Fruit fly (Drosophila melanogaster): ENCODE results near the gene Roc1a.

The Roc1a gene

DNA sequence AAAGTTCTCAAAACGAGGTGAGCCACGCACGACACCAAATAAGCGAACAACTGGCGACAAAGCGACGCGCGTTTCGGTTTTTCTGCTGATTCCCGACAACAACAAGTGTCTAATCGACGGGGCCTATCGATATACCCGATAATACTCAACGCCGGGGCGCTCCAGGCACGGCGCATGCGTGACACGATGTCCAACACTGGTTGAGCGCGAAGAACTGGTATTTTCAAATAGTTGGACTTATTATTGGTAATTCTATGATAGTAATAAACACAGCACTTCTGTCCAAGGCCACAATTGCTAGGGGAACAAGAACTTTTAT lies 29.7 kb upstream of the Roc1a start (continued):
- TF ChIP-seq Xrp1 (GFP tag; IDR thresholded peaks at IDR 0.05) (no peak), wek (GFP tag; optimal IDR thresholded peaks at IDR 0.05) (no peak), Lim3 (GFP tag; IDR thresholded peaks at IDR 0.05) (no peak), ato (GFP tag; IDR thresholded peaks at IDR 0.05; ENCODE audit: partially characterized antibody) (peak; percentile 74), danr (GFP tag; IDR thresholded peaks at IDR 0.05) (no peak), Nf-YB (GFP tag; optimal IDR thresholded peaks at IDR 0.05) (no peak), ab (GFP tag; optimal IDR thresholded peaks at IDR 0.05) (no peak), CG32532 (GFP tag; IDR thresholded peaks at IDR 0.05) (0 out of 2 replicates have a peak, but pooled peaks have one; percentile 6), CG1832 (GFP tag; optimal IDR thresholded peaks at IDR 0.05) (no peak), crc (GFP tag; optimal IDR thresholded peaks at IDR 0.05) (no peak), Med (GFP tag) (peak; percentile 82), E2f2 (GFP tag; IDR thresholded peaks at IDR 0.05) (peak; percentile 90), CG2120 (GFP tag; optimal IDR thresholded peaks at IDR 0.05) (peak; percentile 15), Dref (GFP tag; IDR thresholded peaks at IDR 0.05) (peak; percentile 85), CG17829 (tag; optimal IDR thresholded peaks at IDR 0.05) (peak; percentile 16), gro (GFP tag; optimal IDR thresholded peaks at IDR 0.05) (peak; percentile 35), kah (GFP tag; optimal IDR thresholded peaks at IDR 0.05) (peak; percentile 88), CG7786 (GFP tag; optimal IDR thresholded peaks at IDR 0.05) (peak; percentile 28), her (GFP tag; optimal IDR thresholded peaks at IDR 0.05) (peak; percentile 23), ham (GFP tag; IDR thresholded peaks at IDR 0.05) (no peak), CG16815 (GFP tag; optimal IDR thresholded peaks at IDR 0.05) (no peak), Adf1 (GFP tag; IDR thresholded peaks at IDR 0.05) (no peak; the same call in 1 of the 2 replicates), CG2129 (GFP tag; IDR thresholded peaks at IDR 0.05; ENCODE audit: partially characterized antibody) (peak; percentile 33; the same call in 1 of the 2 replicates), Tbp (GFP tag; optimal IDR thresholded peaks at IDR 0.05) (no peak), CG12104 (GFP tag; optimal IDR thresholded peaks at IDR 0.05) (no peak), CG18262 (tag; optimal IDR thresholded peaks at IDR 0.05) (no peak), CG2199 (GFP tag; IDR thresholded peaks at IDR 0.05) (peak; percentile 26; the same call in 1 of the 3 replicates), row (GFP tag; IDR thresholded peaks at IDR 0.05) (0 out of 3 replicates have a peak, but pooled peaks have one; percentile 8), tup (GFP tag; optimal IDR thresholded peaks at IDR 0.05) (no peak), corto (GFP tag; optimal IDR thresholded peaks at IDR 0.05) (no peak), Asciz (GFP tag; optimal IDR thresholded peaks at IDR 0.05) (no peak), MBD-R2 (GFP tag; IDR thresholded peaks at IDR 0.05) (no peak; the same call in 1 of the 2 replicates), CG3995 (GFP tag; optimal IDR thresholded peaks at IDR 0.05) (no peak), Hmr (GFP tag; optimal IDR thresholded peaks at IDR 0.05) (peak; percentile 36), Ets65A (GFP tag) (no peak), CG17186 (GFP tag; optimal IDR thresholded peaks at IDR 0.05) (peak; percentile 93), Sry-β (GFP tag; optimal IDR thresholded peaks at IDR 0.05) (no peak), CG14710 (tag; optimal IDR thresholded peaks at IDR 0.05) (peak; percentile 19), CG12155 (GFP tag; optimal IDR thresholded peaks at IDR 0.05) (no peak), dpn (GFP tag; optimal IDR thresholded peaks at IDR 0.05) (peak in 1 of 2 experiments; percentile 3), CG15514 (GFP tag; optimal IDR thresholded peaks at IDR 0.05) (peak; percentile 89), Doc3 (GFP tag; IDR thresholded peaks at IDR 0.05; ENCODE audit: partially characterized antibody) (peak; percentile 73), Ets97D (GFP tag; optimal IDR thresholded peaks at IDR 0.05) (peak; percentile 14), lbe (GFP tag; optimal IDR thresholded peaks at IDR 0.05) (peak; percentile 27), CG8924 (tag; optimal IDR thresholded peaks at IDR 0.05) (no peak), ac (GFP tag; optimal IDR thresholded peaks at IDR 0.05) (no peak), CG3065 (GFP tag; optimal IDR thresholded peaks at IDR 0.05) (no peak), prd (optimal IDR thresholded peaks at IDR 0.05) (no peak), prd (GFP tag; IDR thresholded peaks at IDR 0.05) (0 out of 3 replicates have a peak, but pooled peaks have one; percentile 27), CG2712 (tag; optimal IDR thresholded peaks at IDR 0.05) (peak; percentile 5), zen2 (GFP tag; IDR thresholded peaks at IDR 0.05; ENCODE audit: partially characterized antibody) (peak; percentile 71; the same call in 2 of the 3 replicates), CG4360 (GFP tag; IDR thresholded peaks at IDR 0.05) (peak; percentile 91)
